Worm (Caenorhabditis elegans) whole organism, early embryonic: ENCODE data around the gene eif-2Bepsilon.

Experiments
- ceh-13 ChIP-seq: fragments of 200-800 bp; sonication (Bioruptor generic); optimal IDR thresholded peaks from 2 replicates; lab custom pipeline; 2018; ENCODE audit warnings: mild to moderate bottlenecking, missing genetic modification characterization, missing compliant biosample characterization
- flt-1 ChIP-seq: fragments of 200-800 bp; sonication (Bioruptor generic); IDR thresholded peaks from 2 replicates; pipeline ENCODE4 v1.3.6; 2022; ENCODE audit warnings: missing genetic modification characterization, missing compliant biosample characterization

eif-2Bepsilon gene

DNA sequence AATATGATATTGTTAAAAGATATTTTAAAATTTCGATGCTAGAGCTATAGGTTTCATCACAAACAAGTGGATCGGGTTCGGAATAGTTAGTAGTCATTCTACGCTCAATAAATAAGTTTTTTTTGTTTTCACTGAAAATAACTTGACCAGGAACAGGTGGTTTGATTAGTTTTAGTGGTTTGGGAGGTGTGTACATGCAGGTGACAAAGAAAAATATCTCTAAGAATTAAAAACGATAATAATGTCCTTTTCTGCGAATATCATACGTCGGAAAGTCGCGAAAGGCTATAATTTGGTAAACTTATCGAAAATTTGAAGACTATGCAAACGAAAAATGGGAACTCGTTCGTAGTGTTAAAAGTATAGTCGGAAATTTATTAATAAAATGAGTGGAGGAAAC is 48.6 kb downstream of the eif-2Bepsilon start, which contains the start of gene srg-15:
TSS of gene srg-15 (minus strand) at position 101 of the 400 bp plus-strand sequence.
- TF ChIP-seq flt-1 (no peak), ceh-13 (no peak)
